Worm (Caenorhabditis elegans) whole organism, L3 larva: ENCODE data around the gene R09H10.1.

Experiments used
- egl-27 ChIP-seq: sonication (generic microtip); optimal IDR thresholded peaks from 4 replicates; lab custom pipeline; 2017; ENCODE audit warnings: missing biosample characterization, missing genetic modification reagents, missing genetic modification characterization
- elt-3 ChIP-seq, 3 experiments: fragments of 150-350 bp in 1 of 3; sonication (generic microtip) in 2 of 3; optimal IDR thresholded peaks; 2 replicates in 2 of 3; 4 replicates in 1 of 3; lab custom pipeline; 2014 to 2017; ENCODE audit warnings: missing biosample characterization in 3 of 3, missing genetic modification characterization in 3 of 3
- lin-15B ChIP-seq: fragments of 150-350 bp; optimal IDR thresholded peaks from 2 replicates; lab custom pipeline; 2014; ENCODE audit warnings: missing biosample characterization, missing genetic modification characterization
- mml-1 ChIP-seq: fragments of 150-350 bp; sonication (generic microtip); optimal IDR thresholded peaks from 3 replicates; lab custom pipeline; 2014; ENCODE audit warnings: missing biosample characterization, missing genetic modification characterization
- sea-2 ChIP-seq: fragments of 150-350 bp; sonication (generic microtip); optimal IDR thresholded peaks from 4 replicates; lab custom pipeline; 2014; ENCODE audit warnings: missing biosample characterization, missing genetic modification reagents, missing genetic modification characterization
- snpc-4 ChIP-seq: fragments of 150-350 bp; optimal IDR thresholded peaks from 2 replicates; lab custom pipeline; 2014; ENCODE audit warnings: missing biosample characterization, missing genetic modification characterization
- zag-1 ChIP-seq: fragments of 150-350 bp; optimal IDR thresholded peaks from 2 replicates; lab custom pipeline; 2014; ENCODE audit warnings: missing biosample characterization, missing genetic modification characterization

DNA sequence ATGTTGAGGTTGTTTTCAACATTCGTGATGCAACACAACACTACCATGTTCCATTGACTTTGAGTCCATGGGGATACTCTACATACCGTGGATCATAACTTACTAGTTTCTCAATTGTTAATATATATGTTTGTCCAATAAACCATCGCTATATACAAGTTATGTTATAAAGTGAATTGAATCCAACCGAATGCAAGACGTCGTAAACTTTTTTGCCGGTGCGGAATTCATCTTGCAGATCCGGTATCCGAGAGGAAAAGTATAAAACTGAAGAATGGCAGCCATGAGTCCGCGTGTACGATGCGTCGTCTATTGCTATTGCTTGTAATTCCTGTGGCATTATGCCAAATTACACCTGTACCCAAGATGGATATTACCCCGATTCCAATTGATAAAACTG, 8.2 kb downstream of the R09H10.1 start, which contains the start of gene R09H10.6:
- TF ChIP-seq zag-1 (tag; lab: Kevin White, UChicago) (no peak), elt-3 (tag; optimal IDR thresholded peaks at IDR 0.05; lab: Kevin White, UChicago) (no peak), sea-2 (no peak), egl-27 (tag; lab: Kevin White, UChicago) (no peak), lin-15B (no peak), snpc-4 (tag; lab: Kevin White, UChicago) (no peak), mml-1 (tag; lab: Kevin White, UChicago) (no peak)
